Worm (Caenorhabditis elegans) whole organism, early embryonic: Measurements from ENCODE around the gene M106.2.

ENCODE experiments used
- ama-1 ChIP-seq: fragments of 150-350 bp; optimal IDR thresholded peaks from 2 replicates; lab custom pipeline; 2014
- ceh-13 ChIP-seq: fragments of 200-800 bp; sonication (Bioruptor generic); optimal IDR thresholded peaks from 2 replicates; lab custom pipeline; 2018; ENCODE audit warnings: mild to moderate bottlenecking, missing genetic modification characterization, missing compliant biosample characterization
- flt-1 ChIP-seq: fragments of 200-800 bp; sonication (Bioruptor generic); IDR thresholded peaks from 2 replicates; pipeline ENCODE4 v1.3.6; 2022; ENCODE audit warnings: missing genetic modification characterization, missing compliant biosample characterization
- hmbx-1 ChIP-seq: sonication (generic microtip); optimal IDR thresholded peaks from 2 replicates; lab custom pipeline; 2016; ENCODE audit warnings: mild to moderate bottlenecking, missing genetic modification characterization, missing compliant biosample characterization
- tra-4 ChIP-seq: sonication (generic microtip); optimal IDR thresholded peaks from 2 replicates; lab custom pipeline; 2017; ENCODE audit warnings: missing genetic modification characterization, missing compliant biosample characterization

ce11 chrII:10834717-10835116, 15.1 kb downstream of the M106.2 start:
- TF ChIP-seq ama-1 (no peak), tra-4 (no peak), flt-1 (GFP tag; lab: Robert Waterston, UW) (no peak), ceh-13 (GFP tag; lab: Kevin White, UChicago) (no peak), hmbx-1 (tag; lab: Kevin White, UChicago) (no peak)
